Fruit fly (Drosophila melanogaster): ENCODE results near the gene mus304.

The mus304 gene

dm6 chr3L:18078614-18079013 is 31.0 kb upstream of the mus304 start:
- TF ChIP-seq Sry-β (GFP tag; optimal IDR thresholded peaks at IDR 0.05) (no peak), Drgx (GFP tag; IDR thresholded peaks at IDR 0.05) (peak; percentile 58), CG9876 (GFP tag; optimal IDR thresholded peaks at IDR 0.05) (no peak), Sox102F (GFP tag; optimal IDR thresholded peaks at IDR 0.05) (no peak), Aef1 (GFP tag; IDR thresholded peaks at IDR 0.05) (no peak), CG7963 (GFP tag; IDR thresholded peaks at IDR 0.05; ENCODE audit: partially characterized antibody) (no peak), hbn (GFP tag; IDR thresholded peaks at IDR 0.05; ENCODE audit: partially characterized antibody) (no peak), bsh (GFP tag; optimal IDR thresholded peaks at IDR 0.05) (peak in 1 of 2 experiments; percentile 60), CG11723 (GFP tag; optimal IDR thresholded peaks at IDR 0.05) (no peak), Adf1 (GFP tag; IDR thresholded peaks at IDR 0.05) (no peak), CG13775 (GFP tag; optimal IDR thresholded peaks at IDR 0.05) (no peak), fd64A (GFP tag; optimal IDR thresholded peaks at IDR 0.05) (no peak), hb (GFP tag; IDR thresholded peaks at IDR 0.05; ENCODE audit: partially characterized antibody) (no peak)

dm6 chr3L:18079123-18079522 is 30.5 kb upstream of the mus304 start:
- peak; percentile 46 for TF ChIP-seq cg (GFP tag; optimal IDR thresholded peaks at IDR 0.05)
- peak; percentile 79 for TF ChIP-seq Ets65A (GFP tag)
- no peak for TF ChIP-seq CG11398 (GFP tag; optimal IDR thresholded peaks at IDR 0.05)

dm6 chr3L:18079610-18080497 is 29.8 kb upstream of the mus304 start:
- TF ChIP-seq nom (GFP tag; optimal IDR thresholded peaks at IDR 0.05) (peak; percentile 96), bsh (GFP tag; optimal IDR thresholded peaks at IDR 0.05) (peak in 1 of 2 experiments; percentile 98), sens (GFP tag) (peak; percentile 26), Ets65A (GFP tag) (peak; percentile 67), CG10321 (GFP tag; IDR thresholded peaks at IDR 0.05) (no peak), Drgx (GFP tag; IDR thresholded peaks at IDR 0.05) (peak; percentile 60)

- TF ChIP-seq HLH4C (GFP tag; IDR thresholded peaks at IDR 0.05; ENCODE audit: partially characterized antibody) = no peak
- no peak for TF ChIP-seq sc (optimal IDR thresholded peaks at IDR 0.05)
- no peak for TF ChIP-seq sc (GFP tag; optimal IDR thresholded peaks at IDR 0.05)
- TF ChIP-seq CG16863 (GFP tag; optimal IDR thresholded peaks at IDR 0.05) = no peak
- TF ChIP-seq pzg (GFP tag; optimal IDR thresholded peaks at IDR 0.05) = no peak
- no peak for TF ChIP-seq CG33213 (GFP tag; optimal IDR thresholded peaks at IDR 0.05)
- no peak for TF ChIP-seq prd (optimal IDR thresholded peaks at IDR 0.05)
- TF ChIP-seq prd (GFP tag; IDR thresholded peaks at IDR 0.05) = no peak
- no peak for TF ChIP-seq Ravus (GFP tag; IDR thresholded peaks at IDR 0.05)
- no peak for TF ChIP-seq CG7556 (GFP tag; optimal IDR thresholded peaks at IDR 0.05)
- TF ChIP-seq CG8944 (GFP tag; optimal IDR thresholded peaks at IDR 0.05) = no peak
- no peak for TF ChIP-seq zen2 (GFP tag; IDR thresholded peaks at IDR 0.05; ENCODE audit: partially characterized antibody)
- no peak for TF ChIP-seq oc (tag; optimal IDR thresholded peaks at IDR 0.05)
- TF ChIP-seq zf30C (GFP tag; optimal IDR thresholded peaks at IDR 0.05) = no peak
- no peak for TF ChIP-seq Ssrp (tag; optimal IDR thresholded peaks at IDR 0.05)
- no peak for TF ChIP-seq emc (GFP tag; optimal IDR thresholded peaks at IDR 0.05)
- no peak for TF ChIP-seq CG30020 (tag; optimal IDR thresholded peaks at IDR 0.05)
- no peak for TF ChIP-seq Scr (GFP tag; IDR thresholded peaks at IDR 0.05; ENCODE audit: partially characterized antibody)
Observed at dm6 chr3L:18081494-18081893, 28.1 kb upstream of the mus304 start.
